Fruit fly (Drosophila melanogaster) whole organism: Measurements from ENCODE around the gene Vps26.

Experiments
- CG8478 ChIP-seq: fragments of >200 bp; optimal IDR thresholded peaks from 2 replicates; lab custom pipeline; 2018; ENCODE audit warnings: inconsistent platforms
- Dll ChIP-seq: fragments of >200 bp; optimal IDR thresholded peaks from 2 replicates; lab custom pipeline; 2017
- EcR ChIP-seq, 2 experiments: fragments of >200 bp; optimal IDR thresholded peaks; 2 replicates each; lab custom pipeline; 2017; ENCODE audit warnings: missing biosample characterization in 2 of 2, missing genetic modification characterization in 2 of 2, missing genetic modification reagents in 2 of 2
- pan ChIP-seq: fragments of >200 bp; optimal IDR thresholded peaks from 2 replicates; lab custom pipeline; 2017
- psq ChIP-seq: fragments of >200 bp; optimal IDR thresholded peaks from 2 replicates; lab custom pipeline; 2017
- usp ChIP-seq: fragments of >200 bp; optimal IDR thresholded peaks from 2 replicates; lab custom pipeline; 2017; ENCODE audit warnings: missing biosample characterization, missing genetic modification characterization, mixed read lengths

- TF ChIP-seq CG8478 (lab: Kevin White, UChicago) (no peak), EcR (GFP tag; optimal IDR thresholded peaks at IDR 0.05; lab: Kevin White, UChicago) (no peak), psq (lab: Kevin White, UChicago) (no peak), pan (lab: Kevin White, UChicago) (no peak), usp (GFP tag; lab: Kevin White, UChicago) (no peak), Dll (lab: Kevin White, UChicago) (no peak)
These were observed at the start of gene Vps26, which contains the start of gene Pgam5 for dm6 chrX:1873515-1874126.
